Fruit fly (Drosophila melanogaster) whole organism, wandering third instar larva: ENCODE measurements around the gene CG43169.

Experiments used
- Abd-B ChIP-seq: fragments of >200 bp; optimal IDR thresholded peaks from 2 replicates; lab custom pipeline; 2017; ENCODE audit warnings: missing biosample characterization, missing genetic modification characterization
- ey ChIP-seq: fragments of 200-800 bp; sonication (Bioruptor generic); optimal IDR thresholded peaks from 2 replicates; lab custom pipeline; 2016; ENCODE audit warnings: missing biosample characterization, missing genetic modification characterization
- h ChIP-seq: fragments of 200-800 bp; sonication (Bioruptor generic); optimal IDR thresholded peaks from 3 replicates; lab custom pipeline; 2016; ENCODE audit warnings: missing biosample characterization, mild to moderate bottlenecking, missing genetic modification characterization

DNA sequence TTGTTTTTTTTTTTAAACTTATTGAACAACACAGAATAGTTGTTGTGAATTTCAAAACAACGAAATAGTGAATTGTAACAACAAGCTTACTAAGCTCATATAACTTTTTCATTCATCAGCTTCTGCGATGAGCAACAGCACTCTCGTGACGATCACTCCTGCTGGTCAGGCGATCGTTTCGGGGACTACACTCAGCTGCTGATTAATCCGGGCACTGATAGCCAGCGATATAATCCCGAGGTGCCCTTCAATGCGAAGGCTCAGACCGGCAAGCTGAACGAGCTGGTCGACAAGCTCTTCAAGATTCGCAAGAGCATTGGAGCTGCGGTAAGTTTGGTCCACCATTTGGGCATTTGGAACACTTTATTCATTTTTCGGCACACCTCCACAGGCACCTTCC, at the start of gene CG43169:
- no peak for TF ChIP-seq Abd-B (GFP tag; lab: Kevin White, UChicago)
- no peak for TF ChIP-seq h (GFP tag; lab: Kevin White, UChicago)
- no peak for TF ChIP-seq ey (GFP tag; lab: Kevin White, UChicago)
